Worm (Caenorhabditis elegans) whole organism, mixed stage, embryonic: Measurements from ENCODE around the gene Y43F8A.2.

Experiments
- bed-3 ChIP-seq: fragments of 200-800 bp; sonication (Bioruptor generic); optimal IDR thresholded peaks from 3 replicates; lab custom pipeline; 2018; ENCODE audit warnings: mild to moderate bottlenecking, missing genetic modification characterization, moderate library complexity, missing compliant biosample characterization
- blmp-1 ChIP-seq: fragments of 150-350 bp; optimal IDR thresholded peaks from 2 replicates; lab custom pipeline; 2014; ENCODE audit warnings: missing biosample characterization, missing genetic modification characterization
- lsy-2 ChIP-seq: fragments of 150-350 bp; optimal IDR thresholded peaks from 2 replicates; lab custom pipeline; 2014; ENCODE audit warnings: missing biosample characterization, missing genetic modification characterization

DNA sequence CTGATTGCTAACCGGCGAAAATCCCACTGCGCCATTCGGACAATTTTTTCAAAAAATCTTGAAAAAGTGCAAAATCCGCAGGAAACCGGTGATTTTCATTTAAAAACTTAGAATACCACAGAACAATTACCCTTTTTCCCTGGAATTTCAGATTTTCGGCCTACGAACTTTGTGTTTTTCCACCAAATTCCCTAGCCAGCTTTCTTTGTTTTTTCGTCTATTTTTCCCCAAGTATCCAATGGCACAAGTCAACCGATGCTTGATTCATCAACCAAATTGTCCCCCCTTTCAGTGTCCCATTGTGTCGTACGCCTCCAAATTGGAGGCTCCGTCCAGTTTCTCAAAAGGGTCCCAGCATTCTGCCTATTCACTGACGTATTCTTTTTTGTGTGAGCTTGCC, 1.2 kb upstream of the Y43F8A.2 start, which contains the start of gene Y43F8A.1:
- TF ChIP-seq blmp-1 (tag; lab: Kevin White, UChicago): no peak
- TF ChIP-seq lsy-2 (tag; lab: Kevin White, UChicago): no peak
- TF ChIP-seq bed-3 (GFP tag; lab: Kevin White, UChicago): no peak
